In the genomic region with DNA sequence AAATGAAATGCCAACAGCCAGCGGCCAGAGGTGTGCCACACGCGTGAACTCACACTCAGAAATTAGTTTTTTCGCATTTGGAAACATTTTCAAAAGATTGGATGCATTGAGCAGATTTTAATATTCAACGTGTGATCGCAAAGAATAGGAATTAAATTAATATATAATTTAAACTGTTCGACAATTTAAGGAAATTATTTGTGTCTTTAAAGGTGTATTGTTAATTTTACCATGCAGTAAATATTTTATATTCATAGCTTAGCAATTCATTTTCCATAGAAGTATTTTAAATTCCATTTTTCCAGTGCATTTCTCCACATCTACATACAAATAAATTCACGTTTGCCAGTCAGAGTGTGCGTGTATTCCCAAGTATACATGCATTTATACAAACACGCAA, we compare ENCODE assay signal across 2 fruit fly cellular contexts.
TF ChIP-seq lines count a peak whose summit lies in the region.

No protein-coding gene starts in this region.

TF ChIP-seq in whole organism, embryonic, 481 proteins besides CTCF, POLR2A, EP300 and RAD21 (continued from another document):
- TF ChIP-seq croc (GFP tag; conservative IDR thresholded peaks at IDR 0.05; lab: Robert Waterston, UW) (0 out of 3 replicates have a peak, but pooled peaks have one; percentile 26), zen (tag; optimal IDR thresholded peaks at IDR 0.05; lab: Kevin White, UChicago) (peak; percentile 52), Sox102F (GFP tag; optimal IDR thresholded peaks at IDR 0.05; lab: Kevin White, UChicago) (peak; percentile 40), Sox100B (GFP tag; optimal IDR thresholded peaks at IDR 0.05; lab: Kevin White, UChicago) (peak; percentile 61), psq (GFP tag; optimal IDR thresholded peaks at IDR 0.05; lab: Kevin White, UChicago) (no peak), CG17361 (GFP tag; IDR thresholded peaks at IDR 0.05; lab: Robert Waterston, UW) (peak; percentile 58; the same call in 2 of the 3 replicates), ara (GFP tag; IDR thresholded peaks at IDR 0.05; lab: Robert Waterston, UW) (peak; percentile 39; the same call in 1 of the 2 replicates), CG15696 (tag; optimal IDR thresholded peaks at IDR 0.05; lab: Kevin White, UChicago) (peak; percentile 43), prd (optimal IDR thresholded peaks at IDR 0.05; lab: Kevin White, UChicago) (no peak), prd (GFP tag; IDR thresholded peaks at IDR 0.05; lab: Robert Waterston, UW) (peak; percentile 56; the same call in 2 of the 3 replicates), tgo (GFP tag; IDR thresholded peaks at IDR 0.05; lab: Robert Waterston, UW) (peak; percentile 66; the same call in 2 of the 3 replicates), dmrt11E (tag; optimal IDR thresholded peaks at IDR 0.05; lab: Kevin White, UChicago) (peak; percentile 29), Nf-YC (tag; optimal IDR thresholded peaks at IDR 0.05; lab: Kevin White, UChicago) (no peak), CG8290 (GFP tag; optimal IDR thresholded peaks at IDR 0.05; lab: Kevin White, UChicago) (no peak), CG8290 (tag; optimal IDR thresholded peaks at IDR 0.05; lab: Kevin White, UChicago) (no peak), D (optimal IDR thresholded peaks at IDR 0.05; lab: Kevin White, UChicago) (no peak), D (GFP tag; optimal IDR thresholded peaks at IDR 0.05; lab: Kevin White, UChicago) (peak; percentile 33), gsb-n (tag; optimal IDR thresholded peaks at IDR 0.05; lab: Kevin White, UChicago) (peak; percentile 7), CG31441 (GFP tag; IDR thresholded peaks at IDR 0.05; lab: Robert Waterston, UW) (peak; percentile 44), nerfin-1 (tag; optimal IDR thresholded peaks at IDR 0.05; lab: Kevin White, UChicago) (peak; percentile 9), HLH3B (GFP tag; IDR thresholded peaks at IDR 0.05; lab: Robert Waterston, UW) (peak; percentile 59), CG14710 (tag; optimal IDR thresholded peaks at IDR 0.05; lab: Kevin White, UChicago) (peak; percentile 16), CG12391 (tag; optimal IDR thresholded peaks at IDR 0.05; lab: Kevin White, UChicago) (peak; percentile 8), CG11504 (tag; optimal IDR thresholded peaks at IDR 0.05; lab: Kevin White, UChicago) (peak; percentile 79), CG6765 (GFP tag; optimal IDR thresholded peaks at IDR 0.05; lab: Kevin White, UChicago) (no peak), Aef1 (GFP tag; IDR thresholded peaks at IDR 0.05; lab: Robert Waterston, UW) (peak; percentile 35; the same call in 1 of the 3 replicates), Drgx (GFP tag; IDR thresholded peaks at IDR 0.05; lab: Robert Waterston, UW) (peak; percentile 13; the same call in 1 of the 2 replicates), ssp (GFP tag; IDR thresholded peaks at IDR 0.05; lab: Robert Waterston, UW) (peak; percentile 43; the same call in 1 of the 2 replicates), CG2678 (tag; optimal IDR thresholded peaks at IDR 0.05; lab: Kevin White, UChicago) (peak; percentile 42), row (GFP tag; IDR thresholded peaks at IDR 0.05; lab: Robert Waterston, UW) (0 out of 3 replicates have a peak, but pooled peaks have one; percentile 18), CG34422 (GFP tag; IDR thresholded peaks at IDR 0.05; lab: Robert Waterston, UW) (0 out of 3 replicates have a peak, but pooled peaks have one; percentile 17), tap (tag; optimal IDR thresholded peaks at IDR 0.05; lab: Kevin White, UChicago) (peak; percentile 36), CoRest (tag; optimal IDR thresholded peaks at IDR 0.05; lab: Kevin White, UChicago) (no peak), zf30C (GFP tag; optimal IDR thresholded peaks at IDR 0.05; lab: Kevin White, UChicago) (peak; percentile 7), z (GFP tag; IDR thresholded peaks at IDR 0.05; lab: Robert Waterston, UW) (no peak), CG18262 (tag; optimal IDR thresholded peaks at IDR 0.05; lab: Kevin White, UChicago) (peak; percentile 39), bcd (GFP tag; optimal IDR thresholded peaks at IDR 0.05; lab: Kevin White, UChicago) (no peak), gem (tag; optimal IDR thresholded peaks at IDR 0.05; lab: Kevin White, UChicago) (peak; percentile 44), hkb (optimal IDR thresholded peaks at IDR 0.05; lab: Kevin White, UChicago) (no peak), hkb (GFP tag; IDR thresholded peaks at IDR 0.05; lab: Robert Waterston, UW) (peak; percentile 53; the same call in 1 of the 2 replicates), klu (GFP tag; IDR thresholded peaks at IDR 0.05; lab: Robert Waterston, UW) (peak; percentile 7; the same call in 1 of the 2 replicates), onecut (GFP tag; IDR thresholded peaks at IDR 0.05; lab: Robert Waterston, UW) (peak; percentile 28; the same call in 1 of the 2 replicates), fd96Cb (tag; optimal IDR thresholded peaks at IDR 0.05; lab: Kevin White, UChicago) (peak; percentile 58), phol (tag; optimal IDR thresholded peaks at IDR 0.05; lab: Kevin White, UChicago) (peak; percentile 47), maf-S (GFP tag; optimal IDR thresholded peaks at IDR 0.05; lab: Kevin White, UChicago) (no peak), CG13424 (tag; optimal IDR thresholded peaks at IDR 0.05; lab: Kevin White, UChicago) (no peak), Blimp-1 (GFP tag; optimal IDR thresholded peaks at IDR 0.05; lab: Kevin White, UChicago) (peak; percentile 38), sens (GFP tag; lab: Kevin White, UChicago) (peak; percentile 63), dysf (GFP tag; IDR thresholded peaks at IDR 0.05; lab: Robert Waterston, UW) (peak; percentile 65)

TF ChIP-seq in whole organism, prepupa, 60 proteins besides CTCF, POLR2A, EP300 and RAD21 (continued from another document):
- TF ChIP-seq CG8119 (GFP tag; IDR thresholded peaks at IDR 0.05; lab: Robert Waterston, UW) = peak; percentile 41; the same call in 2 of the 3 replicates
- TF ChIP-seq salr (GFP tag; optimal IDR thresholded peaks at IDR 0.05; lab: Kevin White, UChicago) = no peak
- no peak for TF ChIP-seq ss (GFP tag; optimal IDR thresholded peaks at IDR 0.05; lab: Kevin White, UChicago)
- no peak for TF ChIP-seq Eip93F (GFP tag; optimal IDR thresholded peaks at IDR 0.05; lab: Kevin White, UChicago)
- TF ChIP-seq CG34406 (GFP tag; optimal IDR thresholded peaks at IDR 0.05; lab: Kevin White, UChicago) = peak; percentile 4
- TF ChIP-seq CG8319 (GFP tag; optimal IDR thresholded peaks at IDR 0.05; lab: Kevin White, UChicago) = no peak
- TF ChIP-seq Hr4 (GFP tag; optimal IDR thresholded peaks at IDR 0.05; lab: Kevin White, UChicago) = peak; percentile 24
- TF ChIP-seq CG1621 (tag; optimal IDR thresholded peaks at IDR 0.05; lab: Kevin White, UChicago) = no peak
- no peak for TF ChIP-seq fd85E (GFP tag; optimal IDR thresholded peaks at IDR 0.05; lab: Kevin White, UChicago)
- no peak for TF ChIP-seq CG11762 (GFP tag; optimal IDR thresholded peaks at IDR 0.05; lab: Kevin White, UChicago; ENCODE audit: insufficient read depth)
- no peak for TF ChIP-seq fkh (GFP tag; optimal IDR thresholded peaks at IDR 0.05; lab: Kevin White, UChicago)
- TF ChIP-seq CG9139 (GFP tag; optimal IDR thresholded peaks at IDR 0.05; lab: Kevin White, UChicago) = no peak
- no peak for TF ChIP-seq Ets21C (GFP tag; optimal IDR thresholded peaks at IDR 0.05; lab: Kevin White, UChicago)
- TF ChIP-seq Eip75B (GFP tag; optimal IDR thresholded peaks at IDR 0.05; lab: Kevin White, UChicago) = no peak
- TF ChIP-seq CG11294 (GFP tag; IDR thresholded peaks at IDR 0.05; lab: Robert Waterston, UW) = no peak
- TF ChIP-seq CG4318 (GFP tag; optimal IDR thresholded peaks at IDR 0.05; lab: Kevin White, UChicago) = no peak
- peak; percentile 38 for TF ChIP-seq acj6 (GFP tag; optimal IDR thresholded peaks at IDR 0.05; lab: Kevin White, UChicago)
- no peak for TF ChIP-seq Sox15 (GFP tag; optimal IDR thresholded peaks at IDR 0.05; lab: Kevin White, UChicago)
- TF ChIP-seq Lpt (GFP tag; optimal IDR thresholded peaks at IDR 0.05; lab: Kevin White, UChicago) = no peak
- peak; percentile 21 for TF ChIP-seq CG32006 (GFP tag; optimal IDR thresholded peaks at IDR 0.05; lab: Kevin White, UChicago)
- no peak for TF ChIP-seq CG6808 (GFP tag; optimal IDR thresholded peaks at IDR 0.05; lab: Kevin White, UChicago)
- TF ChIP-seq CG6276 (GFP tag; optimal IDR thresholded peaks at IDR 0.05; lab: Kevin White, UChicago) = no peak
- TF ChIP-seq dac (GFP tag; optimal IDR thresholded peaks at IDR 0.05; lab: Kevin White, UChicago) = no peak
- TF ChIP-seq CG10669 (GFP tag; optimal IDR thresholded peaks at IDR 0.05; lab: Kevin White, UChicago) = no peak
- no peak for TF ChIP-seq CG8632 (GFP tag; optimal IDR thresholded peaks at IDR 0.05; lab: Kevin White, UChicago)
- TF ChIP-seq Eip78C (GFP tag; lab: Kevin White, UChicago) = peak; percentile 75
- TF ChIP-seq eg (GFP tag; IDR thresholded peaks at IDR 0.05; lab: Robert Waterston, UW) = no peak
- TF ChIP-seq dsx (GFP tag; optimal IDR thresholded peaks at IDR 0.05; lab: Kevin White, UChicago; ENCODE audit: poor library complexity, severe bottlenecking) = no peak
- TF ChIP-seq Hr38 (GFP tag; optimal IDR thresholded peaks at IDR 0.05; lab: Kevin White, UChicago) = no peak
- peak; percentile 16 for TF ChIP-seq pdm3 (GFP tag; optimal IDR thresholded peaks at IDR 0.05; lab: Kevin White, UChicago)
- no peak for TF ChIP-seq CG6854 (GFP tag; optimal IDR thresholded peaks at IDR 0.05; lab: Kevin White, UChicago)
- TF ChIP-seq cyc (GFP tag; optimal IDR thresholded peaks at IDR 0.05; lab: Kevin White, UChicago) = peak; percentile 36
- TF ChIP-seq Met (GFP tag; optimal IDR thresholded peaks at IDR 0.05; lab: Kevin White, UChicago) = peak; percentile 44
- no peak for TF ChIP-seq CG6792 (GFP tag; optimal IDR thresholded peaks at IDR 0.05; lab: Kevin White, UChicago)
- peak; percentile 30 for TF ChIP-seq OdsH (GFP tag; optimal IDR thresholded peaks at IDR 0.05; lab: Kevin White, UChicago)
- no peak for TF ChIP-seq vri (GFP tag; optimal IDR thresholded peaks at IDR 0.05; lab: Kevin White, UChicago)
- no peak for TF ChIP-seq CG11902 (GFP tag; optimal IDR thresholded peaks at IDR 0.05; lab: Kevin White, UChicago)
- TF ChIP-seq svp (GFP tag; lab: Kevin White, UChicago) = peak; percentile 76
TF ChIP-seq in whole organism, prepupa: peak in this region for 23.
